Worm (Caenorhabditis elegans): ENCODE measurements around the gene jmjd-5.
A peak's percentile ranks its signal among the peaks of the same experiment; 100 is the strongest.

The jmjd-5 gene

ce11 chrV:11164475-11164874 is 37.2 kb downstream of the jmjd-5 start, which contains the start of gene srg-40:
srg-40 (minus strand) TSS chrV:11164575.
- TF ChIP-seq fos-1 (tag; optimal IDR thresholded peaks at IDR 0.05) = no peak
- TF ChIP-seq nhr-28 (tag; optimal IDR thresholded peaks at IDR 0.05) = no peak
- no peak for TF ChIP-seq aly-2 (tag; optimal IDR thresholded peaks at IDR 0.05)
- TF ChIP-seq ceh-28 (tag; optimal IDR thresholded peaks at IDR 0.05) = no peak
- TF ChIP-seq saeg-2 (GFP tag; IDR thresholded peaks at IDR 0.05) = no peak
- TF ChIP-seq madf-9 (GFP tag; conservative IDR thresholded peaks at IDR 0.05) = no peak
- TF ChIP-seq skn-1 (tag; optimal IDR thresholded peaks at IDR 0.05) = no peak
- no peak for TF ChIP-seq nhr-25 (tag; optimal IDR thresholded peaks at IDR 0.05; ENCODE audit: borderline replicate concordance, insufficient read depth)
- TF ChIP-seq F44E2.7 (GFP tag; IDR thresholded peaks at IDR 0.05) = no peak
- no peak for TF ChIP-seq mes-2 (tag; optimal IDR thresholded peaks at IDR 0.05; ENCODE audit: poor library complexity, severe bottlenecking)
- no peak for TF ChIP-seq nhr-10 (tag; optimal IDR thresholded peaks at IDR 0.05)
- TF ChIP-seq T26A8.4 (GFP tag; IDR thresholded peaks at IDR 0.05) = no peak
- TF ChIP-seq mxl-3 (GFP tag; optimal IDR thresholded peaks at IDR 0.05) = no peak
- TF ChIP-seq snpc-1.2 (GFP tag; IDR thresholded peaks at IDR 0.05) = no peak
- TF ChIP-seq spr-3 (GFP tag; optimal IDR thresholded peaks at IDR 0.05) = no peak
- TF ChIP-seq D1046.2 (GFP tag; IDR thresholded peaks at IDR 0.05) = no peak
- TF ChIP-seq zag-1 (tag; optimal IDR thresholded peaks at IDR 0.05) = no peak
- TF ChIP-seq ceh-32 (tag; optimal IDR thresholded peaks at IDR 0.05; ENCODE audit: poor library complexity) = no peak

- TF ChIP-seq fkh-10 (GFP tag; optimal IDR thresholded peaks at IDR 0.05) (peak; percentile 72), mes-2 (tag; optimal IDR thresholded peaks at IDR 0.05; ENCODE audit: poor library complexity, severe bottlenecking) (no peak), aly-2 (tag; optimal IDR thresholded peaks at IDR 0.05) (no peak)
These were observed 40.4 kb downstream of the jmjd-5 start for ce11 chrV:11167745-11168144.

ce11 chrV:11170564-11171329 is 43.5 kb downstream of the jmjd-5 start:
- TF ChIP-seq unc-62 (GFP tag; optimal IDR thresholded peaks at IDR 0.05 in 1 of 2) (peak in 1 of 2 experiments; percentile 98), unc-62 (tag; optimal IDR thresholded peaks at IDR 0.05) (no peak), nhr-77 (tag; optimal IDR thresholded peaks at IDR 0.05) (no peak), ceh-20 (GFP tag; IDR thresholded peaks at IDR 0.05) (no peak), aha-1 (tag) (peak; percentile 90), ceh-44 (GFP tag; IDR thresholded peaks at IDR 0.05) (no peak), nhr-11 (tag; optimal IDR thresholded peaks at IDR 0.05) (no peak)

- TF ChIP-seq nhr-111 (GFP tag; optimal IDR thresholded peaks at IDR 0.05) = no peak
- peak; percentile 50 for TF ChIP-seq nhr-11 (tag; optimal IDR thresholded peaks at IDR 0.05)
- TF ChIP-seq pqm-1 (tag; optimal IDR thresholded peaks at IDR 0.05) = no peak
- no peak for TF ChIP-seq gei-8 (GFP tag; optimal IDR thresholded peaks at IDR 0.05)
- TF ChIP-seq mxl-3 (GFP tag; optimal IDR thresholded peaks at IDR 0.05) = no peak
- TF ChIP-seq hlh-11 (tag; optimal IDR thresholded peaks at IDR 0.05) = peak; percentile 22
These were observed 44.6 kb downstream of the jmjd-5 start, which contains the start of gene T19C4.5 for ce11 chrV:11171906-11172305. T19C4.5 (plus strand) TSS chrV:11172213.

- TF ChIP-seq F44E2.7 (GFP tag; IDR thresholded peaks at IDR 0.05) = no peak
- TF ChIP-seq pha-4 (GFP tag; IDR thresholded peaks at IDR 0.05) = no peak
- TF ChIP-seq pha-4 (tag; optimal IDR thresholded peaks at IDR 0.05) = no peak
- peak; percentile 47 for TF ChIP-seq ces-1 (GFP tag; optimal IDR thresholded peaks at IDR 0.05)
- TF ChIP-seq fkh-10 (GFP tag; optimal IDR thresholded peaks at IDR 0.05) = peak; percentile 51
- no peak for TF ChIP-seq lim-7 (GFP tag; IDR thresholded peaks at IDR 0.05)
- TF ChIP-seq lin-29 (GFP tag; IDR thresholded peaks at IDR 0.05) = no peak
These were observed 45.4 kb downstream of the jmjd-5 start for ce11 chrV:11172667-11173066.
